Fruit fly (Drosophila melanogaster) whole organism, adult: Measurements from ENCODE around the gene Ada2a.

Experiments
- CG14711 ChIP-seq: fragments of 200-800 bp; sonication (Bioruptor generic); optimal IDR thresholded peaks from 2 replicates; lab custom pipeline; 2018; ENCODE audit warnings: missing biosample characterization, mild to moderate bottlenecking, missing genetic modification characterization, moderate library complexity
- CG1620 ChIP-seq: fragments of 200-800 bp; sonication (Bioruptor generic); optimal IDR thresholded peaks from 2 replicates; lab custom pipeline; 2016; ENCODE audit warnings: missing biosample characterization, missing genetic modification characterization
- CG33017 ChIP-seq: fragments of 200-800 bp; sonication (Bioruptor generic); optimal IDR thresholded peaks from 2 replicates; lab custom pipeline; 2018; ENCODE audit warnings: missing biosample characterization, mild to moderate bottlenecking, missing genetic modification characterization, moderate library complexity
- CG5204 ChIP-seq: fragments of 200-800 bp; sonication (Bioruptor generic); optimal IDR thresholded peaks from 2 replicates; lab custom pipeline; 2016; ENCODE audit warnings: missing biosample characterization, missing genetic modification characterization
- CG7045 ChIP-seq: fragments of 200-800 bp; sonication (Bioruptor generic); optimal IDR thresholded peaks from 2 replicates; lab custom pipeline; 2017; ENCODE audit warnings: missing biosample characterization, mild to moderate bottlenecking, missing genetic modification characterization
- Mnt ChIP-seq: fragments of 200-800 bp; sonication (Bioruptor generic); optimal IDR thresholded peaks from 2 replicates; lab custom pipeline; 2016; ENCODE audit warnings: missing biosample characterization, mild to moderate bottlenecking, missing genetic modification characterization
- bab1 ChIP-seq: fragments of 200-800 bp; sonication (Bioruptor generic); optimal IDR thresholded peaks from 3 replicates; lab custom pipeline; 2019; ENCODE audit warnings: missing biosample characterization, mild to moderate bottlenecking, missing genetic modification characterization, moderate library complexity
- ovo ChIP-seq: fragments of 200-800 bp; sonication (Bioruptor generic); optimal IDR thresholded peaks from 2 replicates; lab custom pipeline; 2016; ENCODE audit warnings: missing biosample characterization, missing genetic modification characterization
- toe ChIP-seq: fragments of 200-800 bp; sonication (Bioruptor generic); optimal IDR thresholded peaks from 2 replicates; lab custom pipeline; 2016; ENCODE audit warnings: missing biosample characterization, missing genetic modification characterization

dm6 chr3R:18302749-18303148 is 47.5 kb upstream of the Ada2a start, which contains the start of gene CG7126:
- TF ChIP-seq CG5204 (GFP tag; lab: Kevin White, UChicago): no peak
- no peak for TF ChIP-seq CG1620 (GFP tag; lab: Kevin White, UChicago)
- TF ChIP-seq CG7045 (GFP tag; lab: Kevin White, UChicago): no peak
- TF ChIP-seq CG33017: no peak
- TF ChIP-seq toe (GFP tag; lab: Kevin White, UChicago): no peak
- TF ChIP-seq Mnt (GFP tag; lab: Kevin White, UChicago): no peak
- no peak for TF ChIP-seq CG14711 (tag; lab: Kevin White, UChicago)
- no peak for TF ChIP-seq ovo (GFP tag; lab: Kevin White, UChicago)
- TF ChIP-seq bab1: no peak
